Fruit fly (Drosophila melanogaster): ENCODE results near the gene WDR79.

DNA sequence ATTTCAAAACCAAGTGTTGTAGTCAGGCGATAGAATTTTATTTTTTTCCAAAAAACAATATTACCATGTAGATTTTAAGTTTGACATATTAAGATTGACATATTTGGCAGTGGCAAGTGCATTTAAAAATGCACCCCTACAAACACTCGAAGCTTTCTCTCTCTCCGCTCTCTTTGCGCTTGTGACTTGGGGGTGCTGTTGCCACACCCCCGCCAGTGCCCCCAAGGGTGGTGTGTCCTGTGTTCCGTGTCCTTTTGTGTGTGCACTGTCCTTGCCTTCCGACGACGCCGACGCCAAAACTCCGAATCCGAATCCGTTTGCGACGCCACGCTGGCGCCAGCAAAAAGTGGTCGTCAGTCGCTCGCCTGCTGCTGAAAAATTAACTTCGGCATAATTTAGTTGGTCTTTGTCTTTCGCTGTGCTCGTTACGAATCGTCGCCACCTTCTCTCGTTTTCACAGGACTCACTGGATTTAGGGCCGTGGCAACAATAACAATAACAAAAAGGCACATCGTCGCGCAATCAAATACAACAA lies 18.2 kb downstream of the WDR79 start:
- no peak for TF ChIP-seq psq (optimal IDR thresholded peaks at IDR 0.05)
- TF ChIP-seq Myc (optimal IDR thresholded peaks at IDR 0.05): no peak
- no peak for TF ChIP-seq ttk (optimal IDR thresholded peaks at IDR 0.05)
- TF ChIP-seq Sin3A (optimal IDR thresholded peaks at IDR 0.05): no peak
